Worm (Caenorhabditis elegans) whole organism, young adult: Measurements from ENCODE around the gene C30G12.1.
A peak's percentile ranks its signal among the peaks of the same experiment; 100 is the strongest.

Experiments used
- B0035.1 ChIP-seq: sonication (generic microtip); optimal IDR thresholded peaks from 2 replicates; lab custom pipeline; 2016; ENCODE audit warnings: missing genetic modification characterization, mild to moderate bottlenecking, missing compliant biosample characterization, missing genotype, missing genetic modification reagents
- B0261.1 ChIP-seq: sonication (generic microtip); optimal IDR thresholded peaks from 2 replicates; lab custom pipeline; 2016; ENCODE audit warnings: mild to moderate bottlenecking, missing genetic modification characterization, moderate library complexity, missing compliant biosample characterization
- B0336.3 ChIP-seq: fragments of 200-800 bp; sonication (Bioruptor generic); IDR thresholded peaks from 2 replicates; pipeline ENCODE4 v1.3.6; 2022; ENCODE audit warnings: missing genetic modification characterization, missing compliant biosample characterization
- F33H1.4 ChIP-seq: fragments of 200-800 bp; sonication (Bioruptor generic); IDR thresholded peaks from 2 replicates; pipeline ENCODE4 v1.3.6; 2022; ENCODE audit warnings: missing genetic modification reagents, missing genetic modification characterization, missing compliant biosample characterization
- F49E8.2 ChIP-seq: sonication (generic microtip); optimal IDR thresholded peaks from 3 replicates; lab custom pipeline; 2017; ENCODE audit warnings: missing genetic modification characterization, mild to moderate bottlenecking, missing compliant biosample characterization, antibody characterized with exemption, moderate library complexity; ENCODE audit not compliant: insufficient read depth
- F55B11.4 ChIP-seq: sonication (generic microtip); optimal IDR thresholded peaks from 2 replicates; lab custom pipeline; 2016; ENCODE audit warnings: missing compliant biosample characterization, missing genetic modification characterization, borderline replicate concordance; ENCODE audit not compliant: insufficient read depth
- T26A5.8 ChIP-seq: sonication (generic microtip); optimal IDR thresholded peaks from 2 replicates; lab custom pipeline; 2016; ENCODE audit warnings: missing genetic modification characterization, missing compliant biosample characterization
- Y56A3A.18 ChIP-seq: fragments of 200-800 bp; sonication (Bioruptor generic); IDR thresholded peaks from 2 replicates; pipeline ENCODE4 v1.3.6; 2022; ENCODE audit warnings: missing genetic modification reagents, missing genetic modification characterization, missing compliant biosample characterization
- Y79H2A.3 ChIP-seq: fragments of 200-800 bp; sonication (Bioruptor generic); conservative IDR thresholded peaks from 2 replicates; pipeline ENCODE4 v1.3.6; 2022; ENCODE audit warnings: missing genetic modification reagents, missing genetic modification characterization, missing compliant biosample characterization
- Y95B8A.8 ChIP-seq: fragments of 200-800 bp; sonication (Bioruptor generic); IDR thresholded peaks from 2 replicates; pipeline ENCODE4 v1.3.6; 2022; ENCODE audit warnings: missing genetic modification reagents, missing genetic modification characterization, missing compliant biosample characterization
- atf-7 ChIP-seq: sonication (generic microtip); optimal IDR thresholded peaks from 2 replicates; lab custom pipeline; 2017; ENCODE audit warnings: mild to moderate bottlenecking, missing genetic modification characterization, missing compliant biosample characterization
- bed-1 ChIP-seq: fragments of 200-800 bp; sonication (Bioruptor generic); IDR thresholded peaks from 2 replicates; pipeline ENCODE4 v1.3.6; 2022; ENCODE audit warnings: missing genetic modification reagents, missing genetic modification characterization, missing compliant biosample characterization
- bed-2 ChIP-seq: fragments of 200-800 bp; sonication (Bioruptor generic); IDR thresholded peaks from 2 replicates; pipeline ENCODE4 v1.3.6; 2022; ENCODE audit warnings: missing genetic modification reagents, missing genetic modification characterization, missing compliant biosample characterization
- cebp-1 ChIP-seq, 2 experiments: fragments of 200-800 bp in 1 of 2; sonication (Bioruptor generic) in 1 of 2; sonication (generic microtip) in 1 of 2; IDR thresholded peaks in 1 of 2; optimal IDR thresholded peaks in 1 of 2; 2 replicates each; pipeline versions ENCODE4 v1.3.6 to Lab custom; 2017 to 2022; ENCODE audit warnings: missing compliant biosample characterization in 2 of 2, missing genetic modification characterization in 2 of 2, mild to moderate bottlenecking in 1 of 2, missing genetic modification reagents in 1 of 2, moderate library complexity in 1 of 2
- ceh-27 ChIP-seq: fragments of 200-800 bp; sonication (Bioruptor generic); optimal IDR thresholded peaks from 2 replicates; lab custom pipeline; 2018; ENCODE audit warnings: mild to moderate bottlenecking, missing genetic modification characterization, moderate library complexity, missing compliant biosample characterization
- ceh-58 ChIP-seq: fragments of 200-800 bp; sonication (Bioruptor generic); IDR thresholded peaks from 2 replicates; pipeline ENCODE4 v1.3.6; 2022; ENCODE audit warnings: missing genetic modification characterization, missing compliant biosample characterization
- ceh-91 ChIP-seq: fragments of 200-800 bp; sonication (Bioruptor generic); IDR thresholded peaks from 2 replicates; pipeline ENCODE4 v1.3.6; 2022; ENCODE audit warnings: missing genetic modification reagents, missing genetic modification characterization, missing compliant biosample characterization
- die-1 ChIP-seq: sonication (generic microtip); optimal IDR thresholded peaks from 2 replicates; lab custom pipeline; 2016; ENCODE audit warnings: missing genotype, mild to moderate bottlenecking, missing genetic modification characterization, missing compliant biosample characterization
- efl-1 ChIP-seq: fragments of 150-350 bp; optimal IDR thresholded peaks from 2 replicates; lab custom pipeline; 2014; ENCODE audit warnings: missing biosample characterization, missing genetic modification reagents, missing genetic modification characterization
- hlh-26 ChIP-seq: fragments of 200-800 bp; sonication (Bioruptor generic); conservative IDR thresholded peaks from 2 replicates; pipeline ENCODE4 v1.3.6; 2022; ENCODE audit warnings: missing genetic modification reagents, missing genetic modification characterization, missing compliant biosample characterization
- let-607 ChIP-seq, 2 experiments: fragments of 200-800 bp in 1 of 2; sonication (Bioruptor generic) in 1 of 2; sonication (generic microtip) in 1 of 2; optimal IDR thresholded peaks; 2 replicates each; lab custom pipeline; 2016 to 2018; ENCODE audit warnings: mild to moderate bottlenecking in 2 of 2, missing compliant biosample characterization in 2 of 2, missing genetic modification characterization in 2 of 2, moderate library complexity in 2 of 2, missing genotype in 1 of 2
- lin-54 ChIP-seq: fragments of 200-800 bp; sonication (Bioruptor generic); optimal IDR thresholded peaks from 2 replicates; lab custom pipeline; 2018; ENCODE audit warnings: mild to moderate bottlenecking, missing genetic modification characterization, missing compliant biosample characterization
- lsl-1 ChIP-seq: fragments of 200-800 bp; sonication (Bioruptor generic); optimal IDR thresholded peaks from 2 replicates; lab custom pipeline; 2018; ENCODE audit warnings: mild to moderate bottlenecking, missing genetic modification characterization, moderate library complexity, missing compliant biosample characterization
- madf-10 ChIP-seq: sonication (generic microtip); optimal IDR thresholded peaks from 2 replicates; lab custom pipeline; 2016; ENCODE audit warnings: mild to moderate bottlenecking, missing genetic modification characterization, missing compliant biosample characterization
- madf-3 ChIP-seq: fragments of 200-800 bp; sonication (Bioruptor generic); IDR thresholded peaks from 2 replicates; pipeline ENCODE4 v1.3.6; 2022; ENCODE audit warnings: missing genetic modification reagents, missing genetic modification characterization, missing compliant biosample characterization
- madf-8 ChIP-seq: fragments of 200-800 bp; sonication (Bioruptor generic); conservative IDR thresholded peaks from 2 replicates; pipeline ENCODE4 v1.3.6; 2022; ENCODE audit warnings: missing genetic modification reagents, missing genetic modification characterization, missing compliant biosample characterization
- mes-4 ChIP-seq: sonication (generic microtip); optimal IDR thresholded peaks from 2 replicates; lab custom pipeline; 2016; ENCODE audit warnings: missing genotype, missing genetic modification characterization, missing compliant biosample characterization
- nfyb-1 ChIP-seq: fragments of 200-800 bp; sonication (Bioruptor generic); IDR thresholded peaks from 2 replicates; pipeline ENCODE4 v1.3.6; 2022; ENCODE audit warnings: missing genetic modification reagents, missing genetic modification characterization, missing compliant biosample characterization
- pbrm-1 ChIP-seq: fragments of 200-800 bp; sonication (Bioruptor generic); IDR thresholded peaks from 2 replicates; pipeline ENCODE4 v1.3.6; 2022; ENCODE audit warnings: missing genetic modification reagents, missing genetic modification characterization, missing compliant biosample characterization
- rpc-1 ChIP-seq, 2 experiments: fragments of 150-350 bp in 1 of 2; sonication (generic microtip) in 1 of 2; optimal IDR thresholded peaks; 2 replicates each; lab custom pipeline; 2014 to 2018; ENCODE audit warnings: missing biosample characterization in 1 of 2, missing genetic modification characterization in 1 of 2, missing genetic modification reagents in 1 of 2, missing genotype in 1 of 2
- sdz-38 ChIP-seq: sonication (generic microtip); optimal IDR thresholded peaks from 2 replicates; lab custom pipeline; 2016; ENCODE audit warnings: missing genotype, missing genetic modification characterization, missing compliant biosample characterization
- snpc-1.3 ChIP-seq: sonication (generic microtip); optimal IDR thresholded peaks from 2 replicates; lab custom pipeline; 2017; ENCODE audit warnings: missing genetic modification characterization, mild to moderate bottlenecking, missing compliant biosample characterization, antibody characterized with exemption, moderate library complexity, missing genotype, missing genetic modification reagents; ENCODE audit not compliant: insufficient read depth
- sptf-2 ChIP-seq: fragments of 200-800 bp; sonication (Bioruptor generic); optimal IDR thresholded peaks from 2 replicates; lab custom pipeline; 2018; ENCODE audit warnings: mild to moderate bottlenecking, missing genetic modification characterization, missing compliant biosample characterization
- xnd-1 ChIP-seq: sonication (generic microtip); optimal IDR thresholded peaks from 2 replicates; lab custom pipeline; 2016; ENCODE audit warnings: missing genotype, missing genetic modification reagents, missing genetic modification characterization, missing compliant biosample characterization
- ztf-22 ChIP-seq: fragments of 200-800 bp; sonication (Bioruptor generic); optimal IDR thresholded peaks from 2 replicates; lab custom pipeline; 2018; ENCODE audit warnings: mild to moderate bottlenecking, missing genetic modification characterization, moderate library complexity, missing compliant biosample characterization
- ztf-26 ChIP-seq: sonication (generic microtip); optimal IDR thresholded peaks from 2 replicates; lab custom pipeline; 2017; ENCODE audit warnings: missing genetic modification characterization, missing compliant biosample characterization
- ztf-28 ChIP-seq: fragments of 200-800 bp; sonication (Bioruptor generic); IDR thresholded peaks from 2 replicates; pipeline ENCODE4 v1.3.6; 2022; ENCODE audit warnings: missing genetic modification reagents, missing genetic modification characterization, missing compliant biosample characterization
- ztf-6 ChIP-seq: fragments of 200-800 bp; sonication (Bioruptor generic); IDR thresholded peaks from 2 replicates; pipeline ENCODE4 v1.3.6; 2022; ENCODE audit warnings: missing genetic modification reagents, missing genetic modification characterization, missing compliant biosample characterization

C30G12.1 gene

ce11 chrII:7301670-7302151 is 2.6 kb downstream of the C30G12.1 start, which contains the start of gene cul-4 (continued):
- 0 out of 2 replicates have a peak, but pooled peaks have one; percentile 50 for TF ChIP-seq Y56A3A.18 (GFP tag; lab: Robert Waterston, UW)
- TF ChIP-seq lin-54 (GFP tag; lab: Kevin White, UChicago): peak; percentile 88
- TF ChIP-seq F49E8.2 (tag; lab: Kevin White, UChicago): peak; percentile 63
- peak; percentile 23 for TF ChIP-seq ceh-27 (GFP tag; lab: Kevin White, UChicago)
- peak; percentile 86 for TF ChIP-seq pbrm-1 (GFP tag; lab: Robert Waterston, UW)
- peak; percentile 88 for TF ChIP-seq B0336.3
- TF ChIP-seq madf-10 (tag; lab: Kevin White, UChicago): no peak
- TF ChIP-seq bed-2 (GFP tag; lab: Robert Waterston, UW): no peak
- TF ChIP-seq lsl-1: peak; percentile 94
- TF ChIP-seq nfyb-1 (GFP tag; lab: Robert Waterston, UW): peak; percentile 69
- no peak for TF ChIP-seq ztf-26
- TF ChIP-seq ceh-58 (GFP tag; lab: Robert Waterston, UW): no peak
- TF ChIP-seq B0261.1: no peak
- TF ChIP-seq mes-4 (tag; lab: Kevin White, UChicago): no peak
- 0 out of 2 replicates have a peak, but pooled peaks have one; percentile 17 for TF ChIP-seq Y95B8A.8 (GFP tag; lab: Robert Waterston, UW)
- no peak for TF ChIP-seq sptf-2 (GFP tag; lab: Kevin White, UChicago)
- peak; percentile 68 for TF ChIP-seq snpc-1.3 (tag; lab: Kevin White, UChicago)
- TF ChIP-seq bed-1: no peak
- TF ChIP-seq T26A5.8 (tag; lab: Kevin White, UChicago): no peak
- peak; percentile 0 for TF ChIP-seq die-1 (tag; lab: Kevin White, UChicago)
- TF ChIP-seq hlh-26: no peak
- TF ChIP-seq rpc-1 (optimal IDR thresholded peaks at IDR 0.05; lab: Kevin White, UChicago): no peak
- no peak for TF ChIP-seq rpc-1 (tag; optimal IDR thresholded peaks at IDR 0.05; lab: Kevin White, UChicago)
- no peak for TF ChIP-seq ztf-6 (GFP tag; lab: Robert Waterston, UW)
- 0 out of 2 replicates have a peak, but pooled peaks have one; percentile 16 for TF ChIP-seq Y79H2A.3 (GFP tag; lab: Robert Waterston, UW)
- peak; percentile 91 for TF ChIP-seq madf-3 (GFP tag; lab: Robert Waterston, UW)
- peak; percentile 86 for TF ChIP-seq F33H1.4
- peak; percentile 63 for TF ChIP-seq efl-1
- TF ChIP-seq atf-7 (tag; lab: Kevin White, UChicago): no peak
- TF ChIP-seq madf-8 (GFP tag; lab: Robert Waterston, UW): peak; percentile 99
- TF ChIP-seq ceh-91 (GFP tag; lab: Robert Waterston, UW): peak; percentile 80
- 0 out of 2 replicates have a peak, but pooled peaks have one; percentile 63 for TF ChIP-seq ztf-28 (GFP tag; lab: Robert Waterston, UW)
- no peak for TF ChIP-seq cebp-1 (GFP tag; IDR thresholded peaks at IDR 0.05; lab: Robert Waterston, UW)
- no peak for TF ChIP-seq cebp-1 (tag; optimal IDR thresholded peaks at IDR 0.05; lab: Kevin White, UChicago)
- TF ChIP-seq sdz-38 (tag; lab: Kevin White, UChicago): no peak
- TF ChIP-seq xnd-1: peak; percentile 97
- peak in 1 of 2 experiments; percentile 16 for TF ChIP-seq let-607 (tag; optimal IDR thresholded peaks at IDR 0.05; lab: Kevin White, UChicago)
- TF ChIP-seq F55B11.4 (tag; lab: Kevin White, UChicago): no peak
- TF ChIP-seq ztf-22 (GFP tag; lab: Kevin White, UChicago): no peak
- no peak for TF ChIP-seq B0035.1 (tag; lab: Kevin White, UChicago)
- TF ChIP-seq, all 124 proteins: peak for 49
